Worm (Caenorhabditis elegans): Measurements from ENCODE around the gene F16F9.1.
A peak's percentile ranks its signal among the peaks of the same experiment; 100 is the strongest.

F16F9.1 gene

DNA sequence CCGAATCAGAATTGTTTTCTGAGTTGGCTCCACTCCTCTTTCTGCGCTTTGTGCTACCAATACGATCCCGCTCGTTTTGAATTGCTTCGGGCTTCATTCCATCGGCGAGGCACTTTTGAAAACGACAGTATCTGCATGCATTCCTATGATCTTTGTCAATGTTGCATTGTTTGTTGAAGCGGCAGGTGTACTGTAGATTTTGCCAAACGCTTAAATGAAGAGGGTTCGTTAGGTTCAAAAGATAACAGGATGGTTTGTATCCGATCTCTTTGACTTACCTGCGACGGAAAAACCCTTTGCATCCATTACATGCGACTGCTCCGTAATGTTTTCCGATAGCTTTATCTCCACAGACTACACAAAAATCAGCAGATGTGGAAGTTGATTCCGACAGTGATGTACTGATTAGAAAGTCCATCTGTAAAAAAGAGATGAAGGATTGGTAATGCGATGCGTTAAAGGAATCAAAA is 29.6 kb downstream of the F16F9.1 start, which contains the start of gene nhr-14:
nhr-14 (minus strand) TSS at position 420 of the 470 bp plus-strand sequence.
- TF ChIP-seq nhr-129 (tag; optimal IDR thresholded peaks at IDR 0.05), result no peak

DNA sequence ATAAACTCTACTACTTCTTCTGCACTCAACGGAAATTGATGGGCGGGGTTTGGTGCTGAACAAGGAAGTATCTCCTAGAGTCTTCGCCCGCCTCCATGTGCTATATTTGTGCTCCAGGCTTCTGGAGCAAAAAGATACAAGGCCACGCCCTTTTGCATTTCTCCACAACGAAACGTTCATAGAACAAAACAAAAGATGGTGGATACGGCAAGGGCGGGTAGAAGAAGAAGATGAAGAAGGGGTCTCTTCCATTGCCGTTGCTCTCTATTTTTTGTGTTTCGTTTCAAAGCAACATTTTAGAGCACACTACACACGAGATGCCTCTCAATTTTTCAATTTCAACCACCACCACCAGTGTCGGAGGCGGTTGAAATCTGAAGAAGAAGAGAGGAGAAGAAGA is 30.1 kb downstream of the F16F9.1 start:
- TF ChIP-seq sem-4 (tag; optimal IDR thresholded peaks at IDR 0.05) (peak; percentile 34), zag-1 (tag; optimal IDR thresholded peaks at IDR 0.05) (peak; percentile 32), nhr-11 (tag; optimal IDR thresholded peaks at IDR 0.05) (no peak), mdl-1 (tag; optimal IDR thresholded peaks at IDR 0.05) (peak; percentile 62 to 70), lsy-2 (tag; optimal IDR thresholded peaks at IDR 0.05) (peak in 1 of 2 experiments; percentile 7)

DNA sequence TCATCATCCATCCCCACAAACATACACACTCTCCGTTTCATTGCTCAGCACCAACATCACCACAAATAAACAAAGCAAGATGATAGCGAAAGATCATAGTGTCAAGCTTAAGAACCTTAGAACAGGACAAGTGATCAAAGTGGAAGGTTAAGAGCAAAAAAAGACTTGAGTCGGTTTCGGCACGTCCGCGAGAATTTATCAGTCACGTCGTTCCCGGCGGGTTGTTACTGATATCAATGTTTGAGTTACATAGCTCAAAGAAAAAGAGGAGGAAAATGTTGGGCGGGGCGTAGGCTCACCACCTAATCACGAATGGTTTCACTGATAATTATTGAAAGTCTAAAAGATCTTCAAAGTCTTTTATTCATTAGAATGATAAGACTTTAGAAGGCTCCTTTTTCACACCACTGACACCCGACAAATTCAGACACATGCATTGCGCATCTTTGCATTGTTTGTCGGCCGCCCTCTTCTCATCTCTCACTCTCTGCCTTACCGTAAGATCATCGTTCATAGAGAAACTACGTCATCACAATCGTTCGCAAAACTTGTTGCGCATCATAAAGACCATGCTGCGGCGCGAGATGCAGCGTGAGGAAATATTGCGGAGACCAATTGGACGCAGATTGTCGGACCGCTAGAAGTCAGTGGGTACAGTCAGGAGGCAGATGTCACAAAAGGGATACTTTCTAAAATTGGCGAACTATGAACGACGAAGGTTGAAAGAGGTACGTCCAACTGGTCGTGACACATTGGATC is 31.0 kb downstream of the F16F9.1 start:
- TF ChIP-seq mdl-1 (tag; optimal IDR thresholded peaks at IDR 0.05), result peak; percentile 89 to 94
- no peak for TF ChIP-seq alr-1 (tag; optimal IDR thresholded peaks at IDR 0.05)
- peak; percentile 69 for TF ChIP-seq sem-4 (tag; optimal IDR thresholded peaks at IDR 0.05)
- peak; percentile 77 for TF ChIP-seq Y55F3AM.14 (GFP tag; optimal IDR thresholded peaks at IDR 0.05)
- TF ChIP-seq ama-1 (optimal IDR thresholded peaks at IDR 0.05), result no peak
- TF ChIP-seq lin-13 (GFP tag; optimal IDR thresholded peaks at IDR 0.05), result peak; percentile 21
- peak; percentile 58 for TF ChIP-seq crh-2 (tag; optimal IDR thresholded peaks at IDR 0.05)
- TF ChIP-seq snpc-4 (tag; optimal IDR thresholded peaks at IDR 0.05), result peak; percentile 2
- TF ChIP-seq lin-11 (tag; optimal IDR thresholded peaks at IDR 0.05), result no peak
- peak; percentile 99 for TF ChIP-seq nhr-21 (tag; optimal IDR thresholded peaks at IDR 0.05)
- TF ChIP-seq ZK546.5 (tag; optimal IDR thresholded peaks at IDR 0.05), result no peak
- no peak for TF ChIP-seq ztf-1 (GFP tag; conservative IDR thresholded peaks at IDR 0.05)
- peak; percentile 84 for TF ChIP-seq F13H6.1 (tag; optimal IDR thresholded peaks at IDR 0.05)
- TF ChIP-seq nhr-237 (tag; optimal IDR thresholded peaks at IDR 0.05), result peak; percentile 13
- no peak for TF ChIP-seq nhr-11 (tag; optimal IDR thresholded peaks at IDR 0.05)
- peak; percentile 18 for TF ChIP-seq C34F6.9 (tag; optimal IDR thresholded peaks at IDR 0.05)
- TF ChIP-seq zag-1 (tag; optimal IDR thresholded peaks at IDR 0.05), result no peak
- peak; percentile 88 for TF ChIP-seq blmp-1 (tag; optimal IDR thresholded peaks at IDR 0.05; ENCODE audit: insufficient read depth)
- TF ChIP-seq R02D3.7 (tag; optimal IDR thresholded peaks at IDR 0.05), result no peak
- TF ChIP-seq sma-9 (GFP tag; optimal IDR thresholded peaks at IDR 0.05), result peak; percentile 98
- peak; percentile 89 for TF ChIP-seq sma-9 (tag; optimal IDR thresholded peaks at IDR 0.05)
- no peak for TF ChIP-seq elt-1 (tag; optimal IDR thresholded peaks at IDR 0.05)
- no peak for TF ChIP-seq nhr-77 (tag; optimal IDR thresholded peaks at IDR 0.05)
- TF ChIP-seq nhr-129 (tag; optimal IDR thresholded peaks at IDR 0.05), result peak; percentile 79
- TF ChIP-seq ztf-4 (tag; optimal IDR thresholded peaks at IDR 0.05), result peak; percentile 18
- TF ChIP-seq sma-3 (GFP tag; optimal IDR thresholded peaks at IDR 0.05), result peak; percentile 96
- peak in 1 of 2 experiments; percentile 79 for TF ChIP-seq lsy-2 (tag; optimal IDR thresholded peaks at IDR 0.05)
- peak; percentile 87 for TF ChIP-seq ceh-16 (tag; optimal IDR thresholded peaks at IDR 0.05)
- peak; percentile 48 for TF ChIP-seq fos-1 (tag; optimal IDR thresholded peaks at IDR 0.05)
- TF ChIP-seq gmeb-1 (tag; optimal IDR thresholded peaks at IDR 0.05), result peak; percentile 54
- TF ChIP-seq nhr-23 (tag; optimal IDR thresholded peaks at IDR 0.05), result no peak
- TF ChIP-seq unc-39 (tag; optimal IDR thresholded peaks at IDR 0.05), result no peak
- TF ChIP-seq nhr-6 (tag; optimal IDR thresholded peaks at IDR 0.05), result peak; percentile 52
- peak; percentile 91 for TF ChIP-seq egl-27 (tag; optimal IDR thresholded peaks at IDR 0.05)
- peak; percentile 98 for TF ChIP-seq nhr-25 (tag; optimal IDR thresholded peaks at IDR 0.05)
- peak; percentile 40 for TF ChIP-seq unc-62 (GFP tag; optimal IDR thresholded peaks at IDR 0.05)

DNA sequence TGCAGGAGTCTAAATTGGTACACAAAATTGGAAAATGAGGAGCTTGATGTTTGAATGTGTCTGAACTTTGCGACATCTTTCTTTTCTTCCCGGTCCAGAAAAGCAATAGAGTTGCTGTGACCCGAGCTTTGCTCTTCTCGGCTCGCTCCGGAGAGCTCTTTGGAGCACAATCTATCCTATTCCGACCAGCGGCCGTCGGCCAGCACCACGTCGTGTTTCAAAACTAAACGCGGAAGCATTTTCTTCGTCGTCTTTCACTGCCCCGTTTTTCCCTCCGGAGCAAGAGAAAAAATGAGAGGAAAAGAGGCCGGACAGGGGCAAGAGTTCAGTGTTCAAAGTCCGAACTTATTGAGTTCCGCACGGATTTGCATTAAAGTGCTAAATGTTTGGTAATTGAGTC is 32.8 kb downstream of the F16F9.1 start:
- TF ChIP-seq crh-2 (tag; optimal IDR thresholded peaks at IDR 0.05) (no peak), egl-27 (tag; optimal IDR thresholded peaks at IDR 0.05) (peak; percentile 16), mdl-1 (tag; optimal IDR thresholded peaks at IDR 0.05) (peak in 1 of 2 experiments; percentile 25), F13H6.1 (tag; optimal IDR thresholded peaks at IDR 0.05) (peak; percentile 6), nhr-10 (tag; optimal IDR thresholded peaks at IDR 0.05) (no peak), C34F6.9 (tag; optimal IDR thresholded peaks at IDR 0.05) (no peak), nhr-23 (tag; optimal IDR thresholded peaks at IDR 0.05) (no peak), zag-1 (tag; optimal IDR thresholded peaks at IDR 0.05) (peak; percentile 23), sem-4 (tag; optimal IDR thresholded peaks at IDR 0.05) (no peak), ZK546.5 (tag; optimal IDR thresholded peaks at IDR 0.05) (no peak), R02D3.7 (tag; optimal IDR thresholded peaks at IDR 0.05) (no peak), nhr-129 (tag; optimal IDR thresholded peaks at IDR 0.05) (no peak), sma-9 (GFP tag; optimal IDR thresholded peaks at IDR 0.05) (peak; percentile 34), sma-9 (tag; optimal IDR thresholded peaks at IDR 0.05) (no peak), snpc-4 (tag; optimal IDR thresholded peaks at IDR 0.05) (no peak)

All from whole organism, L2 larva.